Fruit fly (Drosophila melanogaster): ENCODE measurements around the gene CG13847.

CG13847 gene

dm6 chr3R:22461673-22462585 lies 26.0 kb upstream of the CG13847 start, which contains the start of the genes Rpn7 and AP-2mu (continued):
- TF ChIP-seq CG18476 (GFP tag; optimal IDR thresholded peaks at IDR 0.05) = no peak
- TF ChIP-seq Sox100B (GFP tag; optimal IDR thresholded peaks at IDR 0.05) = no peak
- no peak for TF ChIP-seq knrl (GFP tag; IDR thresholded peaks at IDR 0.05; ENCODE audit: partially characterized antibody)
- TF ChIP-seq slou (GFP tag; optimal IDR thresholded peaks at IDR 0.05) = no peak
- TF ChIP-seq CG16815 (GFP tag; optimal IDR thresholded peaks at IDR 0.05) = no peak
- TF ChIP-seq cato (GFP tag; optimal IDR thresholded peaks at IDR 0.05; ENCODE audit: borderline replicate concordance) = no peak
- TF ChIP-seq eve (GFP tag; optimal IDR thresholded peaks at IDR 0.05) = no peak
- no peak for TF ChIP-seq nom (GFP tag; optimal IDR thresholded peaks at IDR 0.05)
- TF ChIP-seq zen (tag; optimal IDR thresholded peaks at IDR 0.05) = no peak
- no peak for TF ChIP-seq CG34422 (GFP tag; IDR thresholded peaks at IDR 0.05)
- no peak for TF ChIP-seq so (GFP tag; IDR thresholded peaks at IDR 0.05)
- TF ChIP-seq bsh (GFP tag; optimal IDR thresholded peaks at IDR 0.05) = no peak
- no peak for TF ChIP-seq CG8478 (optimal IDR thresholded peaks at IDR 0.05)
- no peak for TF ChIP-seq CG31388 (GFP tag; optimal IDR thresholded peaks at IDR 0.05)
- TF ChIP-seq Lim3 (GFP tag; IDR thresholded peaks at IDR 0.05) = no peak
- no peak for TF ChIP-seq CG7786 (GFP tag; optimal IDR thresholded peaks at IDR 0.05)
- TF ChIP-seq gsb-n (tag; optimal IDR thresholded peaks at IDR 0.05) = no peak
- no peak for TF ChIP-seq Adf1 (GFP tag; IDR thresholded peaks at IDR 0.05)
- no peak for TF ChIP-seq fru (optimal IDR thresholded peaks at IDR 0.05)
- no peak for TF ChIP-seq Fer1 (GFP tag; optimal IDR thresholded peaks at IDR 0.05)
- no peak for TF ChIP-seq CG10543 (GFP tag; optimal IDR thresholded peaks at IDR 0.05)
- TF ChIP-seq Awh (GFP tag; IDR thresholded peaks at IDR 0.05) = no peak
- TF ChIP-seq fd102C (GFP tag; optimal IDR thresholded peaks at IDR 0.05) = no peak
- TF ChIP-seq Atf3 (GFP tag; optimal IDR thresholded peaks at IDR 0.05) = no peak
- no peak for TF ChIP-seq lov (optimal IDR thresholded peaks at IDR 0.05)
- no peak for TF ChIP-seq lov (GFP tag; IDR thresholded peaks at IDR 0.05)
- no peak for TF ChIP-seq Fer3 (tag; optimal IDR thresholded peaks at IDR 0.05)
- TF ChIP-seq Dp (GFP tag; optimal IDR thresholded peaks at IDR 0.05) = peak; percentile 40
- TF ChIP-seq salm (tag; optimal IDR thresholded peaks at IDR 0.05) = no peak
- TF ChIP-seq Pdp1 (GFP tag; optimal IDR thresholded peaks at IDR 0.05) = no peak
- TF ChIP-seq H15 (GFP tag; IDR thresholded peaks at IDR 0.05) = no peak
- no peak for TF ChIP-seq CG9817 (tag; optimal IDR thresholded peaks at IDR 0.05)
- no peak for TF ChIP-seq CG7372 (GFP tag; IDR thresholded peaks at IDR 0.05)
- peak; percentile 68 for TF ChIP-seq grn (GFP tag; optimal IDR thresholded peaks at IDR 0.05)
- no peak for TF ChIP-seq esg (GFP tag; conservative IDR thresholded peaks at IDR 0.05)
- peak; percentile 52; the same call in 1 of the 2 replicates for TF ChIP-seq CG31441 (GFP tag; IDR thresholded peaks at IDR 0.05)
- TF ChIP-seq dati (GFP tag; IDR thresholded peaks at IDR 0.05) = no peak
- TF ChIP-seq CG6272 (GFP tag; IDR thresholded peaks at IDR 0.05) = no peak
- no peak for TF ChIP-seq vfl (GFP tag; optimal IDR thresholded peaks at IDR 0.05)
- no peak for TF ChIP-seq CG32772 (GFP tag; IDR thresholded peaks at IDR 0.05)
- TF ChIP-seq CG14667 (GFP tag; IDR thresholded peaks at IDR 0.05) = no peak
- no peak for TF ChIP-seq Deaf1 (tag; optimal IDR thresholded peaks at IDR 0.05)
- peak in 1 of 2 experiments; percentile 2 for TF ChIP-seq tll (GFP tag; optimal IDR thresholded peaks at IDR 0.05)
- no peak for TF ChIP-seq sob (GFP tag; IDR thresholded peaks at IDR 0.05)
- no peak for TF ChIP-seq E2f1 (GFP tag; IDR thresholded peaks at IDR 0.05)
- no peak for TF ChIP-seq gcm2 (GFP tag; optimal IDR thresholded peaks at IDR 0.05)
- no peak for TF ChIP-seq pan (optimal IDR thresholded peaks at IDR 0.05)
- TF ChIP-seq pan (GFP tag; optimal IDR thresholded peaks at IDR 0.05 in 1 of 2, IDR thresholded peaks at IDR 0.05 in 1 of 2) = peak in 1 of 2 experiments; percentile 18
- TF ChIP-seq CG4730 (GFP tag; IDR thresholded peaks at IDR 0.05) = no peak
- TF ChIP-seq sim (GFP tag; IDR thresholded peaks at IDR 0.05) = no peak

Measured in whole organism, embryonic.